Worm (Caenorhabditis elegans): Measurements from ENCODE around the gene vha-4.
A peak's percentile ranks its signal among the peaks of the same experiment; 100 is the strongest.

The vha-4 gene

ce11 chrII:7836613-7837226 lies 42.4 kb downstream of the vha-4 start (continued):
- TF ChIP-seq mef-2 (tag; optimal IDR thresholded peaks at IDR 0.05), result no peak
- no peak for TF ChIP-seq nhr-11 (tag; optimal IDR thresholded peaks at IDR 0.05)
- no peak for TF ChIP-seq pax-3 (tag; optimal IDR thresholded peaks at IDR 0.05)
- TF ChIP-seq hlh-4 (tag; optimal IDR thresholded peaks at IDR 0.05), result no peak
- TF ChIP-seq fkh-10 (GFP tag; optimal IDR thresholded peaks at IDR 0.05), result no peak
- no peak for TF ChIP-seq ceh-63 (GFP tag; optimal IDR thresholded peaks at IDR 0.05)
- no peak for TF ChIP-seq lin-15B (tag; optimal IDR thresholded peaks at IDR 0.05)
- TF ChIP-seq mdl-1 (tag; optimal IDR thresholded peaks at IDR 0.05), result peak in 1 of 2 experiments; percentile 61
- TF ChIP-seq ztf-4 (tag; optimal IDR thresholded peaks at IDR 0.05), result peak; percentile 55
- no peak for TF ChIP-seq pqm-1 (tag; optimal IDR thresholded peaks at IDR 0.05)
- no peak for TF ChIP-seq aha-1 (tag; optimal IDR thresholded peaks at IDR 0.05)
- no peak for TF ChIP-seq sptf-1 (tag; optimal IDR thresholded peaks at IDR 0.05)
- TF ChIP-seq aly-2 (tag; optimal IDR thresholded peaks at IDR 0.05), result no peak
- TF ChIP-seq jun-1 (tag; optimal IDR thresholded peaks at IDR 0.05), result no peak
- TF ChIP-seq isw-1 (GFP tag; IDR thresholded peaks at IDR 0.05), result no peak
- no peak for TF ChIP-seq skn-1 (tag; optimal IDR thresholded peaks at IDR 0.05)
- TF ChIP-seq irx-1 (tag; optimal IDR thresholded peaks at IDR 0.05), result peak; percentile 14
- TF ChIP-seq nhr-19 (GFP tag; conservative IDR thresholded peaks at IDR 0.05), result peak; percentile 80
- no peak for TF ChIP-seq efl-3 (GFP tag; optimal IDR thresholded peaks at IDR 0.05)
- TF ChIP-seq unc-86 (tag; optimal IDR thresholded peaks at IDR 0.05), result no peak
- TF ChIP-seq sup-37 (GFP tag; optimal IDR thresholded peaks at IDR 0.05), result peak; percentile 30
- no peak for TF ChIP-seq mab-9 (GFP tag; IDR thresholded peaks at IDR 0.05)
- TF ChIP-seq F16B12.6 (tag; optimal IDR thresholded peaks at IDR 0.05), result no peak
- peak; percentile 84 for TF ChIP-seq nhr-20 (tag; optimal IDR thresholded peaks at IDR 0.05)
- TF ChIP-seq unc-98 (GFP tag; IDR thresholded peaks at IDR 0.05), result peak; percentile 60
- no peak for TF ChIP-seq elt-3 (tag; optimal IDR thresholded peaks at IDR 0.05)
- TF ChIP-seq lin-13 (GFP tag; optimal IDR thresholded peaks at IDR 0.05), result no peak
- no peak for TF ChIP-seq hpl-2 (GFP tag; optimal IDR thresholded peaks at IDR 0.05)
- no peak for TF ChIP-seq hlh-17 (GFP tag; optimal IDR thresholded peaks at IDR 0.05; ENCODE audit: borderline replicate concordance)
- no peak for TF ChIP-seq pag-3 (tag; optimal IDR thresholded peaks at IDR 0.05; ENCODE audit: borderline replicate concordance, insufficient read depth)
- TF ChIP-seq efl-1 (optimal IDR thresholded peaks at IDR 0.05), result peak in 1 of 2 experiments; percentile 19
- no peak for TF ChIP-seq efl-1 (GFP tag; optimal IDR thresholded peaks at IDR 0.05 in 1 of 2)

ce11 chrII:7835314-7835713 lies 43.8 kb downstream of the vha-4 start, which contains the start of gene cex-2:
TSS of gene cex-2 (minus strand) at chrII:7835414.
- TF ChIP-seq ces-1 (GFP tag; optimal IDR thresholded peaks at IDR 0.05) (no peak), lsy-2 (tag; optimal IDR thresholded peaks at IDR 0.05) (no peak), fos-1 (tag; optimal IDR thresholded peaks at IDR 0.05) (no peak), grh-1 (GFP tag; IDR thresholded peaks at IDR 0.05) (no peak), tbx-2 (tag; optimal IDR thresholded peaks at IDR 0.05) (no peak), lin-15B (tag; optimal IDR thresholded peaks at IDR 0.05) (no peak), aha-1 (tag; optimal IDR thresholded peaks at IDR 0.05) (no peak), ceh-90 (tag; optimal IDR thresholded peaks at IDR 0.05) (no peak), tlp-1 (tag; optimal IDR thresholded peaks at IDR 0.05) (no peak), hlh-4 (tag; optimal IDR thresholded peaks at IDR 0.05) (no peak), mep-1 (tag; optimal IDR thresholded peaks at IDR 0.05) (no peak), unc-86 (tag; optimal IDR thresholded peaks at IDR 0.05) (no peak), unc-62 (GFP tag; optimal IDR thresholded peaks at IDR 0.05) (no peak), blmp-1 (tag; optimal IDR thresholded peaks at IDR 0.05) (no peak), fkh-4 (tag; optimal IDR thresholded peaks at IDR 0.05; ENCODE audit: borderline replicate concordance) (no peak)
